Worm (Caenorhabditis elegans): ENCODE results near the gene W07A12.4.

W07A12.4 gene

DNA sequence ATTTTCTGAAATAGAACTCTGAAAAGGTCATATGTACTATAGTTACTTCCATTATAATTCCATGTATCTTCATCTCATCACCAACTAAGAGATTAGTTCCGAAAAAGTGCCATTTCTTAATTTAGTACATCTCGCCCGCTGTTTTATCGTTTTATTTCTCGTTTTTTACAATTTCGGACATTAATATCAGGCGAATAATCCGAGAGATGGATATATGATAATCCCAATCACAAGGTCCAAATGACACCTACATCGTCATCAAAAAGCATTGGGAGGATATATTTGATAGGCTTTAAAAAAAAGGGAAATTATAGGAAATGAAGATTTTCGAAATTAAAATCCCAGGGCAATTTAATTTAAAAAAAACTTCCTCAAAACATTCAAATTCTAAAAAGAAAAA, 25.7 kb upstream of the W07A12.4 start (continued):
- no peak for TF ChIP-seq nhr-237 (tag; optimal IDR thresholded peaks at IDR 0.05)

- TF ChIP-seq lin-39 (tag; optimal IDR thresholded peaks at IDR 0.05): no peak
- no peak for TF ChIP-seq elt-2 (tag; optimal IDR thresholded peaks at IDR 0.05)
- TF ChIP-seq fkh-10 (GFP tag; optimal IDR thresholded peaks at IDR 0.05): peak; percentile 8
- no peak for TF ChIP-seq alr-1 (tag; optimal IDR thresholded peaks at IDR 0.05; ENCODE audit: borderline replicate concordance)
- TF ChIP-seq nhr-237 (tag; optimal IDR thresholded peaks at IDR 0.05): no peak
- peak; percentile 57 for TF ChIP-seq unc-86 (tag; optimal IDR thresholded peaks at IDR 0.05)
- no peak for TF ChIP-seq aha-1 (tag; optimal IDR thresholded peaks at IDR 0.05)
- TF ChIP-seq nhr-47 (tag; optimal IDR thresholded peaks at IDR 0.05): peak; percentile 53
- TF ChIP-seq hpl-2 (GFP tag; optimal IDR thresholded peaks at IDR 0.05): no peak
- peak; percentile 55 for TF ChIP-seq lin-14 (GFP tag; optimal IDR thresholded peaks at IDR 0.05)
- no peak for TF ChIP-seq ceh-90 (tag; optimal IDR thresholded peaks at IDR 0.05)
- TF ChIP-seq efl-1 (optimal IDR thresholded peaks at IDR 0.05): no peak
- TF ChIP-seq efl-1 (GFP tag; optimal IDR thresholded peaks at IDR 0.05 in 1 of 2): peak in 1 of 2 experiments; percentile 55
- no peak for TF ChIP-seq efl-3 (GFP tag; optimal IDR thresholded peaks at IDR 0.05)
- no peak for TF ChIP-seq nhr-76 (tag; optimal IDR thresholded peaks at IDR 0.05)
- TF ChIP-seq lir-3 (tag; optimal IDR thresholded peaks at IDR 0.05; ENCODE audit: poor library complexity): no peak
- TF ChIP-seq nhr-71 (tag; optimal IDR thresholded peaks at IDR 0.05): peak; percentile 47
- peak; percentile 75 for TF ChIP-seq fkh-8 (tag; optimal IDR thresholded peaks at IDR 0.05)
- peak; percentile 42 for TF ChIP-seq dsc-1 (tag; optimal IDR thresholded peaks at IDR 0.05)
- no peak for TF ChIP-seq ceh-82 (tag; optimal IDR thresholded peaks at IDR 0.05)
- TF ChIP-seq ama-1 (optimal IDR thresholded peaks at IDR 0.05): no peak
These were observed 25.1 kb upstream of the W07A12.4 start for ce11 chrII:9120813-9121554.

DNA sequence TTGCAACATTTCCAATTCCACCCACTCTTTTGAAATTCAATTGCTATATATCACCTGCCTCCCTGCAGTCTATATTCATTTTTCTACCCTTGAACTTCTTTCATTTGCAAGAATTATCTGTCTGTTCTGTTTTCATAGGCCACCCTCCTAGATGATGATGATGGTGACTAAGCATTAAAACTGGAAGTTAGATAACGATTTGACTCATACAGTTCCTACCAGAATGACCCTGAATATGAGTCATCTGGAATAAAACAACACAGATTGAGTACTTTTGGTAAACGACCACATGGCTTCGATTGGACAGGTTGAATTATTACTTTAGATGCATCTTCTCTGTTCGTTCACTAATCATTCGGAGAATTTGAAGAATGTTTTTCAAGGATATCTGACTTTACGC, 21.7 kb upstream of the W07A12.4 start:
- TF ChIP-seq efl-1 (optimal IDR thresholded peaks at IDR 0.05) (no peak), efl-1 (GFP tag; optimal IDR thresholded peaks at IDR 0.05 in 1 of 2) (no peak), xbp-1 (tag; optimal IDR thresholded peaks at IDR 0.05) (no peak), sptf-1 (tag; optimal IDR thresholded peaks at IDR 0.05) (no peak), mep-1 (tag; optimal IDR thresholded peaks at IDR 0.05) (no peak), nhr-85 (tag) (peak; percentile 69)

DNA sequence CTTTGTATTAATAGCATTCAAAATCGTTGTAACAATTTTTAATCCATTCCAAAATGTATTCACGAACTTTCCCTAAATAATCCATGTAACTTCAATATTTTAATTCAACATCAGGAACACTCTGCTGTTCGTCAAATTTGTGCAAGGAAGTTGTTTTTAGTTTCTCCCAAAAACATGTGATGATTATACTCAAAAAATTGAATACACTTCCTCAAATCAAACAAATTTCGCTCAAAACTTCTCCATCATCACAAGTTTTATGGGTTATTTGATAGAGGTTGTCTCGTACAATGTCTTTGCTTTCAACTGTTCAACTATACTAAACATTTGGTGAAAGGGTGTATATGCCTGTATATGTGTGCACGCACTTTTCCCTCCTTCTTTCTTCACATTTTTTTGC, 21.1 kb upstream of the W07A12.4 start:
- TF ChIP-seq ama-1 (optimal IDR thresholded peaks at IDR 0.05) (no peak), ceh-88 (GFP tag; IDR thresholded peaks at IDR 0.05) (no peak), snu-23 (GFP tag; optimal IDR thresholded peaks at IDR 0.05) (no peak)

DNA sequence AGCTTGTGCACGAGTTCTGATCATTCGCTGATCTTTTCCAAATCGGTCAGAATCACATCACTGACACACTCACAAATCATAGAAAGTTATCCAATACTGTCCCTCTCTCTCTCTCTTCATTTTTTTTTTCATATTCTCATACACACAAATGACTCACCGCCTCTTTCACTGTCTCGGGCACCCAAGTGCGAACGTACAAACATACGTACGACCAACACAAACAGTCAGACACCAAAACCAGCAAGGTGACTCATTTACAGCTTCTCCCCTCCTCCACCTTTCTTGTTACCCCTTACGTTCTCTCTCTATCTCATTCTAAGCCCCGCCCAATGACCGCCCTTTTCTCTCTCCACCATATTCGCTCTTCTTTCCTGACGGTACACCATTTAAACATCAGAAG, 19.1 kb upstream of the W07A12.4 start:
- TF ChIP-seq nhr-12 (tag; optimal IDR thresholded peaks at IDR 0.05) (no peak), pax-3 (tag; optimal IDR thresholded peaks at IDR 0.05) (no peak), efl-1 (optimal IDR thresholded peaks at IDR 0.05) (no peak), efl-1 (GFP tag; optimal IDR thresholded peaks at IDR 0.05 in 1 of 2) (no peak), rnt-1 (tag; optimal IDR thresholded peaks at IDR 0.05) (no peak), lin-13 (GFP tag; optimal IDR thresholded peaks at IDR 0.05) (no peak), pqm-1 (tag; optimal IDR thresholded peaks at IDR 0.05) (no peak), hlh-17 (GFP tag; optimal IDR thresholded peaks at IDR 0.05; ENCODE audit: borderline replicate concordance) (no peak), nhr-19 (GFP tag; conservative IDR thresholded peaks at IDR 0.05) (no peak), nhr-71 (tag; optimal IDR thresholded peaks at IDR 0.05) (no peak), nhr-28 (tag; optimal IDR thresholded peaks at IDR 0.05) (no peak), nhr-237 (tag; optimal IDR thresholded peaks at IDR 0.05) (no peak), ceh-88 (GFP tag; IDR thresholded peaks at IDR 0.05) (no peak), ceh-8 (GFP tag; optimal IDR thresholded peaks at IDR 0.05) (no peak), ceh-63 (GFP tag; optimal IDR thresholded peaks at IDR 0.05) (no peak), ztf-4 (tag; optimal IDR thresholded peaks at IDR 0.05) (no peak), irx-1 (tag; optimal IDR thresholded peaks at IDR 0.05) (no peak), nhr-47 (tag; optimal IDR thresholded peaks at IDR 0.05) (no peak)

Data from whole organism, L1 larva.